Worm (Caenorhabditis elegans): ENCODE results near the gene nuc-1.
A peak's percentile ranks its signal among the peaks of the same experiment; 100 is the strongest.

The nuc-1 gene

ce11 chrX:9491439-9491838, 48.3 kb upstream of the nuc-1 start (continued):
- TF ChIP-seq pag-3 (tag; optimal IDR thresholded peaks at IDR 0.05; ENCODE audit: borderline replicate concordance, insufficient read depth) (no peak), nhr-84 (tag; optimal IDR thresholded peaks at IDR 0.05) (no peak), ama-1 (optimal IDR thresholded peaks at IDR 0.05) (no peak), nhr-71 (tag; optimal IDR thresholded peaks at IDR 0.05) (peak; percentile 23), sox-4 (tag; optimal IDR thresholded peaks at IDR 0.05) (no peak), fkh-10 (GFP tag; optimal IDR thresholded peaks at IDR 0.05) (no peak), efl-1 (optimal IDR thresholded peaks at IDR 0.05) (no peak), efl-1 (GFP tag; optimal IDR thresholded peaks at IDR 0.05 in 1 of 2) (no peak), dpl-1 (GFP tag; optimal IDR thresholded peaks at IDR 0.05) (no peak), nhr-90 (tag; optimal IDR thresholded peaks at IDR 0.05; ENCODE audit: poor library complexity) (no peak), nhr-47 (tag; optimal IDR thresholded peaks at IDR 0.05) (no peak)

ce11 chrX:9494661-9495060, 45.0 kb upstream of the nuc-1 start:
- TF ChIP-seq mep-1 (tag; optimal IDR thresholded peaks at IDR 0.05) (no peak), snpc-4 (tag; optimal IDR thresholded peaks at IDR 0.05) (no peak), sox-4 (tag; optimal IDR thresholded peaks at IDR 0.05) (no peak), mdl-1 (tag; optimal IDR thresholded peaks at IDR 0.05) (no peak), isw-1 (GFP tag; IDR thresholded peaks at IDR 0.05) (no peak), fkh-4 (tag; optimal IDR thresholded peaks at IDR 0.05; ENCODE audit: borderline replicate concordance) (no peak), nhr-11 (tag; optimal IDR thresholded peaks at IDR 0.05) (no peak), blmp-1 (tag; optimal IDR thresholded peaks at IDR 0.05) (peak; percentile 29), hlh-4 (tag; optimal IDR thresholded peaks at IDR 0.05) (no peak)

ce11 chrX:9499355-9499754, 40.4 kb upstream of the nuc-1 start:
- no peak for TF ChIP-seq tbx-2 (tag; optimal IDR thresholded peaks at IDR 0.05)
- TF ChIP-seq F16B12.6 (tag; optimal IDR thresholded peaks at IDR 0.05) = no peak
- no peak for TF ChIP-seq unc-62 (GFP tag; optimal IDR thresholded peaks at IDR 0.05)
- TF ChIP-seq sup-37 (GFP tag; optimal IDR thresholded peaks at IDR 0.05) = no peak
- TF ChIP-seq nhr-71 (tag; optimal IDR thresholded peaks at IDR 0.05) = no peak
- no peak for TF ChIP-seq elt-2 (tag; optimal IDR thresholded peaks at IDR 0.05)
- TF ChIP-seq isw-1 (GFP tag; IDR thresholded peaks at IDR 0.05) = no peak
- no peak for TF ChIP-seq grh-1 (GFP tag; IDR thresholded peaks at IDR 0.05)
- TF ChIP-seq nhr-12 (tag; optimal IDR thresholded peaks at IDR 0.05) = no peak
- TF ChIP-seq lir-3 (tag; optimal IDR thresholded peaks at IDR 0.05; ENCODE audit: poor library complexity) = no peak
- TF ChIP-seq vab-15 (tag; optimal IDR thresholded peaks at IDR 0.05) = no peak
- TF ChIP-seq mef-2 (tag; optimal IDR thresholded peaks at IDR 0.05) = no peak
- no peak for TF ChIP-seq lin-35 (GFP tag; optimal IDR thresholded peaks at IDR 0.05)
- no peak for TF ChIP-seq ztf-4 (tag; optimal IDR thresholded peaks at IDR 0.05)

- TF ChIP-seq pqm-1 (tag; optimal IDR thresholded peaks at IDR 0.05) (no peak), nhr-84 (tag; optimal IDR thresholded peaks at IDR 0.05) (no peak), snu-23 (GFP tag; optimal IDR thresholded peaks at IDR 0.05) (no peak), egl-27 (tag; optimal IDR thresholded peaks at IDR 0.05) (no peak), unc-62 (GFP tag; optimal IDR thresholded peaks at IDR 0.05) (no peak), lin-13 (GFP tag; optimal IDR thresholded peaks at IDR 0.05) (no peak), lin-35 (GFP tag; optimal IDR thresholded peaks at IDR 0.05) (no peak), unc-130 (tag; optimal IDR thresholded peaks at IDR 0.05) (no peak), F16B12.6 (tag; optimal IDR thresholded peaks at IDR 0.05) (no peak), efl-1 (optimal IDR thresholded peaks at IDR 0.05) (no peak), efl-1 (GFP tag; optimal IDR thresholded peaks at IDR 0.05 in 1 of 2) (no peak), tlp-1 (tag; optimal IDR thresholded peaks at IDR 0.05) (no peak), mab-9 (GFP tag; IDR thresholded peaks at IDR 0.05) (no peak), blmp-1 (tag; optimal IDR thresholded peaks at IDR 0.05) (no peak), tbx-2 (tag; optimal IDR thresholded peaks at IDR 0.05) (no peak), pax-3 (tag; optimal IDR thresholded peaks at IDR 0.05) (no peak), xbp-1 (tag; optimal IDR thresholded peaks at IDR 0.05) (no peak)
Measured at ce11 chrX:9504221-9504620, 35.5 kb upstream of the nuc-1 start.
